Worm (Caenorhabditis elegans): ENCODE data around the gene F38B7.2.

F38B7.2 gene

ce11 chrV:11564573-11564972 lies 20.8 kb downstream of the F38B7.2 start, which contains the start of gene srx-87:
Gene srx-87 (plus strand): TSS chrV:11564873.
- TF ChIP-seq efl-1 (optimal IDR thresholded peaks at IDR 0.05) = no peak
- peak in 1 of 2 experiments; percentile 17 for TF ChIP-seq efl-1 (GFP tag; optimal IDR thresholded peaks at IDR 0.05 in 1 of 2)
- no peak for TF ChIP-seq fkh-8 (tag; optimal IDR thresholded peaks at IDR 0.05)
- no peak for TF ChIP-seq lin-13 (GFP tag; optimal IDR thresholded peaks at IDR 0.05)
- no peak for TF ChIP-seq nhr-84 (tag; optimal IDR thresholded peaks at IDR 0.05)

ce11 chrV:11570169-11570651 lies 26.4 kb downstream of the F38B7.2 start, which contains the start of the genes nhr-101 and pms-2:
Gene nhr-101 (plus strand): TSS chrV:11570476.
Gene pms-2 (minus strand): TSS chrV:11570601.
- TF ChIP-seq vab-15 (tag; optimal IDR thresholded peaks at IDR 0.05) (no peak), egl-13 (tag; optimal IDR thresholded peaks at IDR 0.05) (no peak), lin-35 (GFP tag; optimal IDR thresholded peaks at IDR 0.05) (peak in 1 of 2 experiments; percentile 19), lin-15B (tag; optimal IDR thresholded peaks at IDR 0.05) (no peak), pqm-1 (tag; optimal IDR thresholded peaks at IDR 0.05) (no peak), nhr-77 (tag; optimal IDR thresholded peaks at IDR 0.05) (no peak), ztf-11 (tag; optimal IDR thresholded peaks at IDR 0.05) (no peak), nhr-85 (tag) (peak; percentile 76), hlh-4 (tag; optimal IDR thresholded peaks at IDR 0.05) (no peak), skn-1 (tag; optimal IDR thresholded peaks at IDR 0.05) (peak; percentile 76), nhr-28 (tag; optimal IDR thresholded peaks at IDR 0.05) (no peak), lin-14 (GFP tag; optimal IDR thresholded peaks at IDR 0.05) (peak; percentile 61), efl-3 (GFP tag; optimal IDR thresholded peaks at IDR 0.05) (no peak), lsy-2 (tag; optimal IDR thresholded peaks at IDR 0.05) (no peak), lin-13 (GFP tag; optimal IDR thresholded peaks at IDR 0.05) (no peak), nhr-20 (tag; optimal IDR thresholded peaks at IDR 0.05) (peak; percentile 51), unc-62 (GFP tag; optimal IDR thresholded peaks at IDR 0.05) (no peak), dpl-1 (GFP tag; optimal IDR thresholded peaks at IDR 0.05) (peak in 2 of 3 experiments; percentile 6 to 14), efl-1 (optimal IDR thresholded peaks at IDR 0.05) (no peak), efl-1 (GFP tag; optimal IDR thresholded peaks at IDR 0.05 in 1 of 2) (peak in 1 of 2 experiments; percentile 87), mep-1 (tag; optimal IDR thresholded peaks at IDR 0.05) (peak; percentile 13), zip-4 (GFP tag; optimal IDR thresholded peaks at IDR 0.05) (no peak), nhr-71 (tag; optimal IDR thresholded peaks at IDR 0.05) (peak; percentile 73), blmp-1 (tag; optimal IDR thresholded peaks at IDR 0.05) (peak; percentile 38), unc-30 (tag; optimal IDR thresholded peaks at IDR 0.05) (no peak), snu-23 (GFP tag; optimal IDR thresholded peaks at IDR 0.05) (peak; percentile 50), unc-130 (tag; optimal IDR thresholded peaks at IDR 0.05) (no peak), F16B12.6 (tag; optimal IDR thresholded peaks at IDR 0.05) (no peak), swsn-7 (tag; optimal IDR thresholded peaks at IDR 0.05) (no peak), rnt-1 (tag; optimal IDR thresholded peaks at IDR 0.05) (peak; percentile 4), nhr-90 (tag; optimal IDR thresholded peaks at IDR 0.05; ENCODE audit: poor library complexity) (no peak), nhr-76 (tag; optimal IDR thresholded peaks at IDR 0.05) (no peak), grh-1 (GFP tag; IDR thresholded peaks at IDR 0.05) (no peak), egl-27 (tag; optimal IDR thresholded peaks at IDR 0.05) (no peak), elt-2 (tag; optimal IDR thresholded peaks at IDR 0.05) (no peak), nhr-11 (tag; optimal IDR thresholded peaks at IDR 0.05) (no peak), nhr-12 (tag; optimal IDR thresholded peaks at IDR 0.05) (no peak), elt-3 (tag; optimal IDR thresholded peaks at IDR 0.05) (peak in 1 of 6 experiments; percentile 24), unc-86 (tag; optimal IDR thresholded peaks at IDR 0.05) (no peak), nhr-84 (tag; optimal IDR thresholded peaks at IDR 0.05) (no peak), fkh-10 (GFP tag; optimal IDR thresholded peaks at IDR 0.05) (no peak), dsc-1 (tag; optimal IDR thresholded peaks at IDR 0.05) (peak; percentile 73)
